Worm (Caenorhabditis elegans): ENCODE measurements around the gene sas-4.

sas-4 gene

DNA sequence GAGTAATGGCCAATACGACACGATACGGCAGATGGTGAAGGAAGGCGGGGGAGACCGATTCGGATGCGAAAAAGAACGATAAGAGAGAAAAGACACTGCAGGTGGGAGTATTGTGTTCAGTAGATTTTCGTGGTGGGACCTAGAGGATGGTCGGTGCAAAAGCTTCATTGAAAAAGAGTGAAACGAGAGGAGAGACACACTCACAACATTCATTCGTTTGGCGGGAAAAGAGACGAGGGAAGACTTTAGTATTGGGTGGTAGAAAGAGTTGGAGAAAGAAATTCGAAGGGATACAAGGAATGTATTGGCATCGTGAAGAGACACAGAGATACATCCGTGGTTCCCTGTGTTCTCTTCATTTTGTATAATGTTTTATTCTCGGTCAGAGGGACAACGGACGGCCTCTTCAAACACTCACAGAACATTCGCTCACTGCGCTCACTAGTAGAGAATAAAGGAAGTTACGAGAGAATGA is 38.1 kb upstream of the sas-4 start (continued):
- TF ChIP-seq ccch-3 (GFP tag; optimal IDR thresholded peaks at IDR 0.05) (no peak), ceh-91 (GFP tag; IDR thresholded peaks at IDR 0.05) (no peak), gei-17 (GFP tag; optimal IDR thresholded peaks at IDR 0.05) (peak; percentile 8), atf-7 (tag; optimal IDR thresholded peaks at IDR 0.05) (no peak), egrh-3 (GFP tag; IDR thresholded peaks at IDR 0.05) (0 out of 2 replicates have a peak, but pooled peaks have one; percentile 16), ztf-26 (tag; optimal IDR thresholded peaks at IDR 0.05) (peak; percentile 44), F52B5.7 (tag; optimal IDR thresholded peaks at IDR 0.05) (no peak), madf-10 (tag; optimal IDR thresholded peaks at IDR 0.05) (peak; percentile 54), ceh-40 (GFP tag; IDR thresholded peaks at IDR 0.05) (no peak), madf-6 (GFP tag; IDR thresholded peaks at IDR 0.05) (peak; percentile 29), F33H1.4 (GFP tag; IDR thresholded peaks at IDR 0.05) (peak; percentile 22; the same call in 1 of the 2 replicates), D2030.7 (GFP tag; IDR thresholded peaks at IDR 0.05) (no peak), F57A8.1 (GFP tag; optimal IDR thresholded peaks at IDR 0.05) (no peak), nfyb-1 (GFP tag; IDR thresholded peaks at IDR 0.05) (0 out of 2 replicates have a peak, but pooled peaks have one; percentile 54), bed-2 (GFP tag; IDR thresholded peaks at IDR 0.05) (no peak), nhr-179 (tag; optimal IDR thresholded peaks at IDR 0.05) (no peak), dpl-1 (GFP tag; optimal IDR thresholded peaks at IDR 0.05) (peak; percentile 31), cebp-2 (GFP tag; IDR thresholded peaks at IDR 0.05) (no peak), lir-1 (GFP tag; conservative IDR thresholded peaks at IDR 0.05) (no peak), Y53G8AR.9 (GFP tag; conservative IDR thresholded peaks at IDR 0.05) (0 out of 2 replicates have a peak, but pooled peaks have one; percentile 40), aptf-3 (GFP tag; IDR thresholded peaks at IDR 0.05) (no peak), snpc-1.3 (tag; optimal IDR thresholded peaks at IDR 0.05; ENCODE audit: insufficient read depth) (peak; percentile 12), rcor-1 (GFP tag; IDR thresholded peaks at IDR 0.05) (no peak), attf-3 (GFP tag; conservative IDR thresholded peaks at IDR 0.05) (0 out of 2 replicates have a peak, but pooled peaks have one; percentile 21)

ce11 chrIII:8355462-8355815 is 37.1 kb upstream of the sas-4 start:
- TF ChIP-seq pbrm-1 (GFP tag; IDR thresholded peaks at IDR 0.05) (no peak), madf-6 (GFP tag; IDR thresholded peaks at IDR 0.05) (peak; percentile 84), lin-54 (GFP tag; optimal IDR thresholded peaks at IDR 0.05) (peak; percentile 9), mxl-1 (tag; optimal IDR thresholded peaks at IDR 0.05) (no peak), madf-8 (GFP tag; conservative IDR thresholded peaks at IDR 0.05) (peak; percentile 64), dpl-1 (GFP tag; optimal IDR thresholded peaks at IDR 0.05) (peak; percentile 73), ceh-91 (GFP tag; IDR thresholded peaks at IDR 0.05) (peak; percentile 58; the same call in 1 of the 2 replicates), nfya-1 (tag; optimal IDR thresholded peaks at IDR 0.05; ENCODE audit: borderline replicate concordance, insufficient read depth) (no peak), lsl-1 (GFP tag; optimal IDR thresholded peaks at IDR 0.05) (peak; percentile 61), mes-4 (tag; optimal IDR thresholded peaks at IDR 0.05) (no peak), F22D6.2 (tag; optimal IDR thresholded peaks at IDR 0.05) (no peak), B0019.2 (GFP tag; conservative IDR thresholded peaks at IDR 0.05) (peak; percentile 70), efl-1 (GFP tag; optimal IDR thresholded peaks at IDR 0.05) (peak; percentile 85), F33H1.4 (GFP tag; IDR thresholded peaks at IDR 0.05) (peak; percentile 61), xnd-1 (tag; optimal IDR thresholded peaks at IDR 0.05) (peak; percentile 15), him-1 (tag; optimal IDR thresholded peaks at IDR 0.05) (no peak), D2030.7 (GFP tag; IDR thresholded peaks at IDR 0.05) (peak; percentile 67), hsf-1 (GFP tag; IDR thresholded peaks at IDR 0.05) (peak; percentile 96)
